Worm (Caenorhabditis elegans) whole organism, L1 larva: ENCODE measurements around the gene dnj-17.
A peak's percentile ranks its signal among the peaks of the same experiment; 100 is the strongest.

Experiments used
- C04F5.9 ChIP-seq: sonication (generic microtip); optimal IDR thresholded peaks from 2 replicates; lab custom pipeline; 2016; ENCODE audit warnings: missing genetic modification characterization, missing compliant biosample characterization
- F16B12.6 ChIP-seq: fragments of 150-350 bp; optimal IDR thresholded peaks from 2 replicates; lab custom pipeline; 2014; ENCODE audit warnings: missing biosample characterization, missing genetic modification characterization
- aly-2 ChIP-seq: fragments of 150-350 bp; optimal IDR thresholded peaks from 2 replicates; lab custom pipeline; 2014; ENCODE audit warnings: missing biosample characterization, missing genetic modification characterization
- blmp-1 ChIP-seq: fragments of 150-350 bp; optimal IDR thresholded peaks from 2 replicates; lab custom pipeline; 2014; ENCODE audit warnings: missing biosample characterization, missing genetic modification characterization
- ceh-8 ChIP-seq: fragments of 200-800 bp; sonication (Bioruptor generic); optimal IDR thresholded peaks from 2 replicates; lab custom pipeline; 2018; ENCODE audit warnings: mild to moderate bottlenecking, missing genetic modification characterization, moderate library complexity, missing compliant biosample characterization
- ceh-82 ChIP-seq, 3 experiments: fragments of 150-350 bp in 1 of 3; sonication (generic microtip) in 2 of 3; optimal IDR thresholded peaks; 2 replicates each; lab custom pipeline; 2014 to 2017; ENCODE audit warnings: missing biosample characterization in 3 of 3, missing genetic modification characterization in 3 of 3
- dpl-1 ChIP-seq, 3 experiments: fragments of 150-350 bp in 2 of 3; sonication (generic microtip) in 1 of 3; optimal IDR thresholded peaks; 2 replicates each; lab custom pipeline; 2014 to 2017; ENCODE audit warnings: missing biosample characterization in 3 of 3, missing genetic modification characterization in 3 of 3, missing genetic modification reagents in 3 of 3
- efl-1 ChIP-seq, 4 experiments: fragments of 150-350 bp; optimal IDR thresholded peaks in 3 of 4; peaks in 1 of 4; 1 replicate in 1 of 4; 2 replicates in 3 of 4; lab custom pipeline; 2014; ENCODE audit warnings: missing biosample characterization in 2 of 4, missing genetic modification characterization in 2 of 4, missing genetic modification reagents in 2 of 4
- egl-13 ChIP-seq: sonication (generic microtip); optimal IDR thresholded peaks from 2 replicates; lab custom pipeline; 2016; ENCODE audit warnings: missing genotype, missing genetic modification reagents, missing genetic modification characterization, missing compliant biosample characterization
- elt-2 ChIP-seq: sonication (generic microtip); optimal IDR thresholded peaks from 2 replicates; lab custom pipeline; 2016; ENCODE audit warnings: missing genetic modification characterization, mild to moderate bottlenecking, inconsistent platforms, missing compliant biosample characterization, missing genetic modification reagents
- elt-3 ChIP-seq, 6 experiments: fragments of 150-350 bp in 1 of 6; sonication (generic microtip); optimal IDR thresholded peaks; 2 replicates each; lab custom pipeline; 2017 to 2018; ENCODE audit warnings: missing biosample characterization in 6 of 6, missing genetic modification characterization in 6 of 6, inconsistent platforms in 1 of 6
- fkh-10 ChIP-seq: sonication (generic microtip); optimal IDR thresholded peaks from 2 replicates; lab custom pipeline; 2017; ENCODE audit warnings: missing biosample characterization, missing genetic modification reagents, missing genetic modification characterization
- fkh-4 ChIP-seq: sonication (generic microtip); optimal IDR thresholded peaks from 2 replicates; lab custom pipeline; 2016; ENCODE audit warnings: missing compliant biosample characterization, missing genetic modification characterization, borderline replicate concordance
- fkh-8 ChIP-seq: sonication (generic microtip); optimal IDR thresholded peaks from 2 replicates; lab custom pipeline; 2016; ENCODE audit warnings: mild to moderate bottlenecking, missing genetic modification characterization, missing compliant biosample characterization
- fos-1 ChIP-seq: fragments of 150-350 bp; optimal IDR thresholded peaks from 2 replicates; lab custom pipeline; 2014; ENCODE audit warnings: missing biosample characterization, missing genetic modification characterization
- hlh-4 ChIP-seq: sonication (generic microtip); optimal IDR thresholded peaks from 2 replicates; lab custom pipeline; 2016; ENCODE audit warnings: mild to moderate bottlenecking, missing genetic modification characterization, missing compliant biosample characterization
- hpl-2 ChIP-seq: fragments of 150-350 bp; optimal IDR thresholded peaks from 2 replicates; lab custom pipeline; 2014; ENCODE audit warnings: missing biosample characterization, missing genetic modification reagents, missing genetic modification characterization
- irx-1 ChIP-seq: sonication (generic microtip); optimal IDR thresholded peaks from 2 replicates; lab custom pipeline; 2016; ENCODE audit warnings: missing genetic modification characterization, missing compliant biosample characterization
- lin-13 ChIP-seq: fragments of 150-350 bp; optimal IDR thresholded peaks from 2 replicates; lab custom pipeline; 2014; ENCODE audit warnings: missing biosample characterization, missing genetic modification reagents, missing genetic modification characterization
- lin-14 ChIP-seq: fragments of 200-800 bp; sonication (Bioruptor generic); optimal IDR thresholded peaks from 2 replicates; lab custom pipeline; 2018; ENCODE audit warnings: mild to moderate bottlenecking, missing genetic modification characterization, moderate library complexity, missing compliant biosample characterization
- lin-35 ChIP-seq, 2 experiments: fragments of 150-350 bp; optimal IDR thresholded peaks; 2 replicates each; lab custom pipeline; 2014; ENCODE audit warnings: missing biosample characterization in 2 of 2, missing genetic modification characterization in 2 of 2, missing genetic modification reagents in 2 of 2
- lin-39 ChIP-seq: fragments of 150-350 bp; optimal IDR thresholded peaks from 2 replicates; lab custom pipeline; 2014; ENCODE audit warnings: missing biosample characterization, missing genetic modification reagents, missing genetic modification characterization
- lir-3 ChIP-seq: sonication (generic microtip); optimal IDR thresholded peaks from 2 replicates; lab custom pipeline; 2016; ENCODE audit warnings: mild to moderate bottlenecking, missing genetic modification characterization, moderate library complexity, missing compliant biosample characterization; ENCODE audit not compliant: poor library complexity
- lsy-2 ChIP-seq, 2 experiments: fragments of 150-350 bp; optimal IDR thresholded peaks; 2 replicates each; lab custom pipeline; 2014; ENCODE audit warnings: missing biosample characterization in 2 of 2, missing genetic modification characterization in 2 of 2
- mdl-1 ChIP-seq, 2 experiments: fragments of 150-350 bp; optimal IDR thresholded peaks; 2 replicates each; lab custom pipeline; 2014 to 2017; ENCODE audit warnings: missing biosample characterization in 2 of 2, missing genetic modification characterization in 2 of 2, inconsistent platforms in 1 of 2
- mef-2 ChIP-seq: fragments of 150-350 bp; optimal IDR thresholded peaks from 2 replicates; lab custom pipeline; 2014; ENCODE audit warnings: missing biosample characterization, missing genetic modification characterization
- mep-1 ChIP-seq: fragments of 150-350 bp; optimal IDR thresholded peaks from 2 replicates; lab custom pipeline; 2014; ENCODE audit warnings: missing biosample characterization, missing genetic modification characterization
- nhr-12 ChIP-seq: sonication (generic microtip); optimal IDR thresholded peaks from 2 replicates; lab custom pipeline; 2017; ENCODE audit warnings: missing biosample characterization, missing genetic modification characterization
- nhr-19 ChIP-seq: fragments of 200-800 bp; sonication (Bioruptor generic); conservative IDR thresholded peaks from 2 replicates; pipeline ENCODE4 v1.3.6; 2022; ENCODE audit warnings: missing genetic modification characterization, missing compliant biosample characterization
- nhr-20 ChIP-seq: sonication (generic microtip); optimal IDR thresholded peaks from 2 replicates; lab custom pipeline; 2016; ENCODE audit warnings: mild to moderate bottlenecking, missing genetic modification characterization, missing compliant biosample characterization
- nhr-47 ChIP-seq: sonication (generic microtip); optimal IDR thresholded peaks from 2 replicates; lab custom pipeline; 2016; ENCODE audit warnings: mild to moderate bottlenecking, missing genetic modification characterization, moderate library complexity, missing compliant biosample characterization
- nhr-71 ChIP-seq: sonication (generic microtip); optimal IDR thresholded peaks from 2 replicates; lab custom pipeline; 2016; ENCODE audit warnings: mild to moderate bottlenecking, missing genetic modification characterization, moderate library complexity, missing compliant biosample characterization
- nhr-77 ChIP-seq: fragments of 150-350 bp; optimal IDR thresholded peaks from 2 replicates; lab custom pipeline; 2014; ENCODE audit warnings: missing biosample characterization, missing genetic modification characterization
- nhr-84 ChIP-seq: sonication (generic microtip); optimal IDR thresholded peaks from 2 replicates; lab custom pipeline; 2017; ENCODE audit warnings: missing biosample characterization, missing genetic modification characterization
- nhr-85 ChIP-seq: sonication (generic microtip); peaks from one replicate; lab custom pipeline; 2016; ENCODE audit warnings: missing genetic modification characterization, inconsistent platforms, missing compliant biosample characterization
- pag-3 ChIP-seq: sonication (generic microtip); optimal IDR thresholded peaks from 2 replicates; lab custom pipeline; 2017; ENCODE audit warnings: missing genetic modification characterization, mild to moderate bottlenecking, missing compliant biosample characterization, antibody characterized with exemption, borderline replicate concordance; ENCODE audit not compliant: insufficient read depth
- pqm-1 ChIP-seq: sonication (generic microtip); optimal IDR thresholded peaks from 3 replicates; lab custom pipeline; 2017; ENCODE audit warnings: missing biosample characterization, missing genetic modification characterization
- skn-1 ChIP-seq: fragments of 150-350 bp; optimal IDR thresholded peaks from 2 replicates; lab custom pipeline; 2014; ENCODE audit warnings: missing biosample characterization, missing genetic modification characterization
- snu-23 ChIP-seq: sonication (generic microtip); optimal IDR thresholded peaks from 2 replicates; lab custom pipeline; 2016; ENCODE audit warnings: missing genetic modification characterization, missing compliant biosample characterization
- sox-4 ChIP-seq: sonication (generic microtip); optimal IDR thresholded peaks from 2 replicates; lab custom pipeline; 2016; ENCODE audit warnings: missing genetic modification characterization, missing compliant biosample characterization
- swsn-7 ChIP-seq: sonication (generic microtip); optimal IDR thresholded peaks from 2 replicates; lab custom pipeline; 2016; ENCODE audit warnings: missing genetic modification characterization, missing compliant biosample characterization
- tlp-1 ChIP-seq: fragments of 150-350 bp; optimal IDR thresholded peaks from 2 replicates; lab custom pipeline; 2014; ENCODE audit warnings: missing biosample characterization, missing genetic modification characterization
- unc-30 ChIP-seq: sonication (generic microtip); optimal IDR thresholded peaks from 2 replicates; lab custom pipeline; 2017; ENCODE audit warnings: missing biosample characterization, missing genetic modification characterization
- unc-98 ChIP-seq: fragments of 200-800 bp; sonication (Bioruptor generic); IDR thresholded peaks from 2 replicates; pipeline ENCODE4 v1.3.6; 2022; ENCODE audit warnings: missing genetic modification characterization, missing compliant biosample characterization
- vab-15 ChIP-seq: sonication (generic microtip); optimal IDR thresholded peaks from 2 replicates; lab custom pipeline; 2017; ENCODE audit warnings: missing genotype, mild to moderate bottlenecking, missing genetic modification characterization, missing compliant biosample characterization
- xbp-1 ChIP-seq: sonication (generic microtip); optimal IDR thresholded peaks from 2 replicates; lab custom pipeline; 2016; ENCODE audit warnings: missing genetic modification characterization, missing compliant biosample characterization
- zag-1 ChIP-seq: fragments of 150-350 bp; optimal IDR thresholded peaks from 2 replicates; lab custom pipeline; 2014; ENCODE audit warnings: missing biosample characterization, missing genetic modification characterization
- zip-4 ChIP-seq: fragments of 200-800 bp; sonication (Bioruptor generic); optimal IDR thresholded peaks from 2 replicates; lab custom pipeline; 2018; ENCODE audit warnings: mild to moderate bottlenecking, missing genetic modification characterization, moderate library complexity, missing compliant biosample characterization
- ztf-11 ChIP-seq, 2 experiments: sonication (generic microtip); optimal IDR thresholded peaks; 2 replicates each; lab custom pipeline; 2016 to 2017; ENCODE audit warnings: missing genetic modification characterization in 2 of 2, missing biosample characterization in 1 of 2, missing compliant biosample characterization in 1 of 2
- ztf-4 ChIP-seq: fragments of 150-350 bp; optimal IDR thresholded peaks from 2 replicates; lab custom pipeline; 2014; ENCODE audit warnings: missing biosample characterization, missing genetic modification characterization

dnj-17 gene

DNA sequence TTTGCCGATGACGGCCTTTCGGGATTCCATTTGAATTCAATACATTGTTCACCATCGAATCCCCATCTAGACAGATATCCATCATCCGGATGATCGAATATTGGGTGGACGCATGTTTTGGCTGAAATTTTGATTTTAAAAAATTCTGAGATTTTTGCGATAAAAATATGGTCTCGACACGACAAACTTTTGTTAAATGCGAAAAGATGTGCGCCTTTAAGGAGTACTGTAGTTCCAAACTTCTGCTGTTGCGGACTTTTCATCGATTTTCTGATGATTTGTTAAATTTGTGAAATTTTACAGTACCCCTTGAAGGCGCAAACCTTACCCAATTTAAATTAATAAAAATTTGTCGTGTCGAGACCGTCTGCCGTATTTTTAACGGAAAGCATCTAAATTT lies 34.7 kb upstream of the dnj-17 start:
- no peak for TF ChIP-seq pqm-1 (tag; lab: Kevin White, UChicago)
- no peak for TF ChIP-seq zip-4 (GFP tag; lab: Kevin White, UChicago)
- TF ChIP-seq sox-4 = no peak
- no peak for TF ChIP-seq nhr-19 (GFP tag; lab: Robert Waterston, UW)
- TF ChIP-seq hlh-4 (tag; lab: Kevin White, UChicago) = no peak
- no peak for TF ChIP-seq tlp-1 (tag; lab: Kevin White, UChicago)
- TF ChIP-seq fkh-10 (GFP tag; lab: Kevin White, UChicago) = no peak
- no peak for TF ChIP-seq nhr-47 (tag; lab: Kevin White, UChicago)
- no peak for TF ChIP-seq unc-98
- no peak for TF ChIP-seq vab-15 (tag; lab: Kevin White, UChicago)
- TF ChIP-seq mef-2 (tag; lab: Kevin White, UChicago) = no peak
- no peak for TF ChIP-seq pag-3 (tag; lab: Kevin White, UChicago)
- TF ChIP-seq, all 84 proteins: peak for 0

DNA sequence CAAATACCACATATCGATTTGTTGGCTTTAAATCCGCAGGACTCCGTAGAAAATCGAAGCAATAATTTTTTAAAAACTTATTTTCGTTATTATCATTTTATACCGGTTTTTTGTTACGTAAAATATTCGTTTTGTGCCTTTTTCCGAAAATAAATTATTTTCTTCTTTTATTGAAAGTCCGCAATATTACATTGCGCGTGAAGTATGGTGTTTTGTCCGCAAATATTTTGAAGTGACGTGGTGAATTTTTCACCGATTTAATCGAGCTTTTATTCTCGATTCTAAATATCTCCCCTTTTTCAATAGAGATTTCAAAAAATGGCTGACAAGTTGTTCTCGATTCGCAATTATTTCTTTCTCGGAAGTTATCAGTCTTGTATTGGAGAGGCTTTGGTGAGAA lies 32.9 kb upstream of the dnj-17 start, which contains the start of gene cope-1:
Gene cope-1, plus strand, starts transcription at position 229 of the 400 bp plus-strand sequence.
- TF ChIP-seq tlp-1 (tag; lab: Kevin White, UChicago) (no peak), C04F5.9 (tag; lab: Kevin White, UChicago) (no peak), nhr-85 (tag; lab: Kevin White, UChicago) (no peak), fkh-8 (tag; lab: Kevin White, UChicago) (no peak), efl-1 (optimal IDR thresholded peaks at IDR 0.05; lab: Kevin White, UChicago) (peak; percentile 27 to 54), efl-1 (GFP tag; optimal IDR thresholded peaks at IDR 0.05 in 1 of 2; lab: Kevin White, UChicago) (peak; percentile 61 to 92), lin-14 (GFP tag; lab: Kevin White, UChicago) (no peak), fos-1 (tag; lab: Kevin White, UChicago) (no peak), nhr-84 (tag; lab: Kevin White, UChicago) (no peak), elt-2 (tag; lab: Kevin White, UChicago) (no peak), lir-3 (tag; lab: Kevin White, UChicago) (no peak), aly-2 (no peak), fkh-10 (GFP tag; lab: Kevin White, UChicago) (no peak), F16B12.6 (tag; lab: Kevin White, UChicago) (peak; percentile 81), elt-3 (tag; optimal IDR thresholded peaks at IDR 0.05; lab: Kevin White, UChicago) (no peak), fkh-4 (tag; lab: Kevin White, UChicago) (no peak), lin-35 (GFP tag; optimal IDR thresholded peaks at IDR 0.05; lab: Kevin White, UChicago) (peak; percentile 49 to 55), swsn-7 (tag; lab: Kevin White, UChicago) (peak; percentile 11), dpl-1 (GFP tag; optimal IDR thresholded peaks at IDR 0.05; lab: Kevin White, UChicago) (peak; percentile 27 to 61 (median 53)), sox-4 (no peak), xbp-1 (tag; lab: Kevin White, UChicago) (peak; percentile 20), mep-1 (tag; lab: Kevin White, UChicago) (peak; percentile 32), nhr-77 (tag; lab: Kevin White, UChicago) (no peak), snu-23 (GFP tag; lab: Kevin White, UChicago) (peak; percentile 44), nhr-12 (tag; lab: Kevin White, UChicago) (no peak), mdl-1 (tag; optimal IDR thresholded peaks at IDR 0.05; lab: Kevin White, UChicago) (no peak), skn-1 (tag; lab: Kevin White, UChicago) (no peak), vab-15 (tag; lab: Kevin White, UChicago) (no peak), ceh-82 (tag; optimal IDR thresholded peaks at IDR 0.05; lab: Kevin White, UChicago) (peak in 1 of 3 experiments; percentile 14), nhr-20 (tag; lab: Kevin White, UChicago) (no peak), ztf-4 (tag; lab: Kevin White, UChicago) (no peak), ztf-11 (tag; optimal IDR thresholded peaks at IDR 0.05; lab: Kevin White, UChicago) (no peak), blmp-1 (tag; lab: Kevin White, UChicago) (peak; percentile 47), pqm-1 (tag; lab: Kevin White, UChicago) (no peak), ceh-8 (no peak), egl-13 (tag; lab: Kevin White, UChicago) (no peak), unc-30 (tag; lab: Kevin White, UChicago) (no peak), hpl-2 (GFP tag; lab: Kevin White, UChicago) (no peak), nhr-47 (tag; lab: Kevin White, UChicago) (peak; percentile 43), lin-39 (tag; lab: Kevin White, UChicago) (no peak), zag-1 (no peak), lsy-2 (tag; optimal IDR thresholded peaks at IDR 0.05; lab: Kevin White, UChicago) (peak; percentile 22 to 69), nhr-71 (tag; lab: Kevin White, UChicago) (peak; percentile 30), irx-1 (no peak), nhr-19 (GFP tag; lab: Robert Waterston, UW) (no peak), hlh-4 (tag; lab: Kevin White, UChicago) (no peak), lin-13 (GFP tag; lab: Kevin White, UChicago) (no peak)
